Fruit fly (Drosophila melanogaster): Measurements from ENCODE around the gene CG42853.

Gene CG42853

dm6 chr3L:18137197-18137596, 15.4 kb upstream of the CG42853 start:
- TF ChIP-seq Clk (GFP tag; optimal IDR thresholded peaks at IDR 0.05) (no peak), Hr96 (GFP tag; optimal IDR thresholded peaks at IDR 0.05) (no peak), Crg-1 (GFP tag; optimal IDR thresholded peaks at IDR 0.05) (no peak), ovo (GFP tag; optimal IDR thresholded peaks at IDR 0.05) (no peak), CG14711 (tag; optimal IDR thresholded peaks at IDR 0.05) (no peak), CG12768 (GFP tag; optimal IDR thresholded peaks at IDR 0.05) (no peak), tj (GFP tag; optimal IDR thresholded peaks at IDR 0.05) (no peak), CG33017 (tag; optimal IDR thresholded peaks at IDR 0.05) (no peak), CG5204 (GFP tag; optimal IDR thresholded peaks at IDR 0.05) (no peak), CG7045 (GFP tag; optimal IDR thresholded peaks at IDR 0.05) (no peak), cnc (optimal IDR thresholded peaks at IDR 0.05) (no peak), Mnt (GFP tag; optimal IDR thresholded peaks at IDR 0.05) (no peak), CG11617 (GFP tag; optimal IDR thresholded peaks at IDR 0.05) (no peak), CG7101 (tag; optimal IDR thresholded peaks at IDR 0.05) (no peak), bab1 (GFP tag; optimal IDR thresholded peaks at IDR 0.05) (no peak), cic (GFP tag; optimal IDR thresholded peaks at IDR 0.05) (no peak), CG1620 (GFP tag; optimal IDR thresholded peaks at IDR 0.05) (no peak)

DNA sequence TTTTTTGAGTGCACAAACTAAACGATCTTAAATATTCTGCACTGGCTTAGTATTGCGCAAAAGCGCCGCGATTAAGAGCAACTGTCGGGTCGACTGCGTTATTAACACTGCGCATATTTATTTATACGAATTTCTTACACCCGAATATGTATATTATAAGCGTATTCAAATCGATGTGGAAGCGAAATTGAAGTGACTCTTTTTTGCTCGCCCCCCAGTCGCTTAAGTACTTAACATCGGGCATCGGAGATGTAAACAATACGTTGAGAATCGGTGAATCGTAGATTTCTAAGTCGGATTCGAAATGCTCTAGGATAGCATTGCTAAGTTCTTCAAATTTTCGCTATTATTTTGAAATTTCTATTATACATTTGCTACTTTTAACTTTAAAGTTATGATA, 10.8 kb upstream of the CG42853 start, which contains the start of gene Cyp312a1:
TSS of gene Cyp312a1 (minus strand) at position 101 of the 400 bp plus-strand sequence.
- TF ChIP-seq kay (GFP tag; ENCODE audit: borderline replicate concordance) (peak; percentile 16), Mnt (GFP tag; optimal IDR thresholded peaks at IDR 0.05) (no peak)

dm6 chr3L:18124138-18124537, 2.3 kb upstream of the CG42853 start:
- no peak for TF ChIP-seq kay (GFP tag; ENCODE audit: borderline replicate concordance)
- no peak for TF ChIP-seq cnc (optimal IDR thresholded peaks at IDR 0.05)
- TF ChIP-seq CG11617 (GFP tag; optimal IDR thresholded peaks at IDR 0.05), result no peak
- TF ChIP-seq tj (GFP tag; optimal IDR thresholded peaks at IDR 0.05), result no peak
- TF ChIP-seq CG33017 (tag; optimal IDR thresholded peaks at IDR 0.05), result no peak
- TF ChIP-seq bab1 (GFP tag; optimal IDR thresholded peaks at IDR 0.05), result no peak
- TF ChIP-seq pad (GFP tag; optimal IDR thresholded peaks at IDR 0.05), result no peak
- no peak for TF ChIP-seq CG5204 (GFP tag; optimal IDR thresholded peaks at IDR 0.05)

DNA sequence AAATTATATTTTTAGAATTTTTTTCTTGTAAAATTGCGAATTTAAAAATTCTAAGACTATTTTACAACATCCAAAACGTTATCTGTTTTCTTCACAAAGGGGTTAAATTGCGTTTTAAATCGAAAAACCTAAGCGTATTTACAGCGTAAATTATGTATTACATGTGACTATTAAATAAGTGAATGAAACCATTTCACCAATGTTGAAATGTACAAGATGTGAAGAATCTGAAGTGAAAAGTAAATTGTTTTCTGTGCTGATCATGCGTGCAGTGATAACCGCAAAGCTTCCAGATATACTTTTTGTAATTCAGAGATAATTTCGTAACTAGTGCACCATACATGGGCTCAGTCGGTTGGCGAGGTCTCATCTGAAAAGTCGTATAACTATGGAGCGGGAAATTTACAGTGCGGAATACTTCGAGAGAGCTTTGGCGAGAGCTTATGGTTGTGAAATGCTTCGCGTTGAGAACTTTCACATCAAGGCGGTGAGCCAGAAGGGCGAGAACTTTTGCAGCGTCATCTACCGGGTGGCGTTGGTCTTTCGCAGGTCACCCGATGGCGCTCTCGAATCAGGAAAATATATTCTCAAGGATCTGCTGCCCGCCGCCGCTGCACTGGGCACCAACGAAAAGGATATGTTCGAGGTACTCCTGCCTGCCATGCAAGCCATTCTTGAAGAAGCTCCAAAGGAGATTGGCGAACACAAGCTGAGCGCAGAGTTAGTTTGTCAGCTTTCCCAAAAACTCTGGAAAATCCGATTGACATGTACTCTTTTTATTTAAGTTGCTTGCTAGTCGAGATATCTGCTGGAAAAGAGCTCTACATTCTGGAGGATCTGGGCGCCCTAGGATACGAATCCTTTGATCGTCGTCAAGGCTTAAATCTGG, 7.5 kb downstream of the CG42853 start:
- peak; percentile 31 to 85 for TF ChIP-seq cnc (optimal IDR thresholded peaks at IDR 0.05)
- TF ChIP-seq CG1620 (GFP tag; optimal IDR thresholded peaks at IDR 0.05), result no peak
- TF ChIP-seq bab1 (GFP tag; optimal IDR thresholded peaks at IDR 0.05), result peak; percentile 79
- TF ChIP-seq Hr96 (GFP tag; optimal IDR thresholded peaks at IDR 0.05), result peak; percentile 13
- TF ChIP-seq kay (GFP tag; ENCODE audit: borderline replicate concordance), result no peak
- peak; percentile 52 for TF ChIP-seq CG7101 (tag; optimal IDR thresholded peaks at IDR 0.05)
- peak; percentile 52 for TF ChIP-seq Crg-1 (GFP tag; optimal IDR thresholded peaks at IDR 0.05)
- no peak for TF ChIP-seq toe (GFP tag; optimal IDR thresholded peaks at IDR 0.05)
- TF ChIP-seq Mnt (GFP tag; optimal IDR thresholded peaks at IDR 0.05), result peak; percentile 49
- TF ChIP-seq CG33017 (tag; optimal IDR thresholded peaks at IDR 0.05), result peak; percentile 64
- TF ChIP-seq CG5204 (GFP tag; optimal IDR thresholded peaks at IDR 0.05), result no peak
- TF ChIP-seq CG11617 (GFP tag; optimal IDR thresholded peaks at IDR 0.05), result peak; percentile 75
- peak; percentile 45 for TF ChIP-seq CG14711 (tag; optimal IDR thresholded peaks at IDR 0.05)
- TF ChIP-seq pad (GFP tag; optimal IDR thresholded peaks at IDR 0.05), result peak; percentile 37
- TF ChIP-seq tj (GFP tag; optimal IDR thresholded peaks at IDR 0.05), result no peak
- TF ChIP-seq Clk (GFP tag; optimal IDR thresholded peaks at IDR 0.05), result no peak
- TF ChIP-seq CG7045 (GFP tag; optimal IDR thresholded peaks at IDR 0.05), result no peak
- peak; percentile 60 for TF ChIP-seq cic (GFP tag; optimal IDR thresholded peaks at IDR 0.05)
- no peak for TF ChIP-seq ovo (GFP tag; optimal IDR thresholded peaks at IDR 0.05)
- TF ChIP-seq CG12768 (GFP tag; optimal IDR thresholded peaks at IDR 0.05), result peak; percentile 64

dm6 chr3L:18112669-18113068, 9.1 kb downstream of the CG42853 start, which contains the start of the genes CG32195 and CG7341:
Gene CG32195, plus strand, starts transcription at chr3L:18112959.
Gene CG7341, plus strand, starts transcription at chr3L:18112959.
- TF ChIP-seq tj (GFP tag; optimal IDR thresholded peaks at IDR 0.05) (peak; percentile 2), CG12768 (GFP tag; optimal IDR thresholded peaks at IDR 0.05) (no peak), bab1 (GFP tag; optimal IDR thresholded peaks at IDR 0.05) (no peak), toe (GFP tag; optimal IDR thresholded peaks at IDR 0.05) (no peak)

dm6 chr3L:18109459-18109863, 12.3 kb downstream of the CG42853 start, which contains the start of the genes Polr3D and mus304:
Gene Polr3D, minus strand, starts transcription at chr3L:18109574.
Gene mus304, plus strand, starts transcription at chr3L:18109814.
- TF ChIP-seq CG7101 (tag; optimal IDR thresholded peaks at IDR 0.05) (peak; percentile 21), Crg-1 (GFP tag; optimal IDR thresholded peaks at IDR 0.05) (peak; percentile 40), cnc (optimal IDR thresholded peaks at IDR 0.05) (no peak), tj (GFP tag; optimal IDR thresholded peaks at IDR 0.05) (no peak), Mnt (GFP tag; optimal IDR thresholded peaks at IDR 0.05) (peak; percentile 50), CG7045 (GFP tag; optimal IDR thresholded peaks at IDR 0.05) (peak; percentile 3), CG5204 (GFP tag; optimal IDR thresholded peaks at IDR 0.05) (no peak), CG11617 (GFP tag; optimal IDR thresholded peaks at IDR 0.05) (peak; percentile 7), Hr96 (GFP tag; optimal IDR thresholded peaks at IDR 0.05) (no peak), bab1 (GFP tag; optimal IDR thresholded peaks at IDR 0.05) (peak; percentile 29), cic (GFP tag; optimal IDR thresholded peaks at IDR 0.05) (no peak), toe (GFP tag; optimal IDR thresholded peaks at IDR 0.05) (peak; percentile 76), CG1620 (GFP tag; optimal IDR thresholded peaks at IDR 0.05) (peak; percentile 29), CG14711 (tag; optimal IDR thresholded peaks at IDR 0.05) (peak; percentile 2), pad (GFP tag; optimal IDR thresholded peaks at IDR 0.05) (no peak)
